ENCODE assay signal across 1 fruit fly cellular context in genomic region chrX:7067248-7067647, dm6.
A peak's percentile ranks its signal among the peaks of the same experiment; 100 is the strongest.
TF ChIP-seq lines count a peak whose summit lies in the region.

No protein-coding gene starts in this region.

TF ChIP-seq in whole organism, embryonic, 481 proteins besides CTCF, POLR2A, EP300 and RAD21 (continued from another document):
- TF ChIP-seq CG10543 (GFP tag; optimal IDR thresholded peaks at IDR 0.05; lab: Kevin White, UChicago) (peak; percentile 30), BtbVII (GFP tag; optimal IDR thresholded peaks at IDR 0.05; lab: Kevin White, UChicago) (peak; percentile 7), slbo (GFP tag; IDR thresholded peaks at IDR 0.05; lab: Robert Waterston, UW) (peak; percentile 56; the same call in 1 of the 2 replicates), nom (GFP tag; optimal IDR thresholded peaks at IDR 0.05; lab: Kevin White, UChicago) (peak; percentile 5), Hmr (GFP tag; optimal IDR thresholded peaks at IDR 0.05; lab: Kevin White, UChicago) (peak; percentile 2), Adf1 (GFP tag; IDR thresholded peaks at IDR 0.05; lab: Robert Waterston, UW) (peak; percentile 15; the same call in 1 of the 2 replicates), CG18619 (GFP tag; optimal IDR thresholded peaks at IDR 0.05; lab: Kevin White, UChicago) (peak; percentile 3), CG18599 (GFP tag; optimal IDR thresholded peaks at IDR 0.05; lab: Kevin White, UChicago) (peak; percentile 51), CG13894 (tag; optimal IDR thresholded peaks at IDR 0.05; lab: Kevin White, UChicago) (peak; percentile 20), CG2678 (tag; optimal IDR thresholded peaks at IDR 0.05; lab: Kevin White, UChicago) (peak; percentile 35), CG11504 (tag; optimal IDR thresholded peaks at IDR 0.05; lab: Kevin White, UChicago) (no peak), gem (tag; optimal IDR thresholded peaks at IDR 0.05; lab: Kevin White, UChicago) (peak; percentile 38), CG17802 (tag; optimal IDR thresholded peaks at IDR 0.05; lab: Kevin White, UChicago) (no peak), grau (tag; optimal IDR thresholded peaks at IDR 0.05; lab: Kevin White, UChicago) (peak; percentile 47), lmd (GFP tag; IDR thresholded peaks at IDR 0.05; lab: Robert Waterston, UW) (peak; percentile 20; the same call in 1 of the 2 replicates), lbe (GFP tag; optimal IDR thresholded peaks at IDR 0.05; lab: Kevin White, UChicago) (peak; percentile 14), cwo (GFP tag; optimal IDR thresholded peaks at IDR 0.05; lab: Kevin White, UChicago) (peak; percentile 74), Med (GFP tag; lab: Kevin White, UChicago) (peak; percentile 27), CG17361 (GFP tag; IDR thresholded peaks at IDR 0.05; lab: Robert Waterston, UW) (0 out of 3 replicates have a peak, but pooled peaks have one; percentile 13), MBD-R2 (GFP tag; IDR thresholded peaks at IDR 0.05; lab: Robert Waterston, UW) (no peak), CG8924 (tag; optimal IDR thresholded peaks at IDR 0.05; lab: Kevin White, UChicago) (no peak), CG11695 (GFP tag; IDR thresholded peaks at IDR 0.05; lab: Robert Waterston, UW) (0 out of 3 replicates have a peak, but pooled peaks have one; percentile 7), Vsx1 (GFP tag; optimal IDR thresholded peaks at IDR 0.05; lab: Kevin White, UChicago) (no peak), caup (GFP tag; optimal IDR thresholded peaks at IDR 0.05; lab: Kevin White, UChicago; ENCODE audit: severe bottlenecking) (peak; percentile 16), CG9215 (GFP tag; IDR thresholded peaks at IDR 0.05; lab: Robert Waterston, UW) (peak; percentile 42), otp (GFP tag; IDR thresholded peaks at IDR 0.05; lab: Robert Waterston, UW) (no peak), CG2120 (GFP tag; optimal IDR thresholded peaks at IDR 0.05; lab: Kevin White, UChicago) (peak; percentile 44), row (GFP tag; IDR thresholded peaks at IDR 0.05; lab: Robert Waterston, UW) (peak; percentile 44; the same call in 2 of the 3 replicates), trh (GFP tag; optimal IDR thresholded peaks at IDR 0.05; lab: Kevin White, UChicago) (no peak), CG34376 (GFP tag; optimal IDR thresholded peaks at IDR 0.05; lab: Kevin White, UChicago) (peak; percentile 12), CG34224 (GFP tag; IDR thresholded peaks at IDR 0.05; lab: Robert Waterston, UW; ENCODE audit: partially characterized antibody) (no peak), D (optimal IDR thresholded peaks at IDR 0.05; lab: Kevin White, UChicago) (no peak), D (GFP tag; optimal IDR thresholded peaks at IDR 0.05; lab: Kevin White, UChicago) (no peak)
